Worm (Caenorhabditis elegans): Measurements from ENCODE around the gene F47F2.3.

F47F2.3 gene

DNA sequence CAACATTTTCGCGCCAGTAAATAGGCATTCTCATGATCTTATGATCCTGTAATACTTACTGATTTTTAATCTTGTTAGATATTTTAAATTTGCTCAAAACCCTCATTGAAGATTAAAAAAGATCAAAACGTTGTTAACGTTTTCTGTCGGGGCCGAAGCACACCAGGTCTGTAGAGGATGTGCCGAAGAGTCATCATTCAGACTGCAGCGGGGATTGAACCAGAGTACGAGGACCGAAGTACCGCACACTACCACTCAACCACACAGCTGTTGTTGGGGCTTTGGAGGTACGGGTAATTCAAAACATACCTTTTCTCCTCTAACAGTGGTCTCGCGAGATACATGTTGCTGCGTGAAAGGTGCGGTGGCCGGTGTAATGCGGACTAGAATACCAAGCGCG, 18.8 kb upstream of the F47F2.3 start:
- TF ChIP-seq unc-62 (GFP tag; optimal IDR thresholded peaks at IDR 0.05): no peak

DNA sequence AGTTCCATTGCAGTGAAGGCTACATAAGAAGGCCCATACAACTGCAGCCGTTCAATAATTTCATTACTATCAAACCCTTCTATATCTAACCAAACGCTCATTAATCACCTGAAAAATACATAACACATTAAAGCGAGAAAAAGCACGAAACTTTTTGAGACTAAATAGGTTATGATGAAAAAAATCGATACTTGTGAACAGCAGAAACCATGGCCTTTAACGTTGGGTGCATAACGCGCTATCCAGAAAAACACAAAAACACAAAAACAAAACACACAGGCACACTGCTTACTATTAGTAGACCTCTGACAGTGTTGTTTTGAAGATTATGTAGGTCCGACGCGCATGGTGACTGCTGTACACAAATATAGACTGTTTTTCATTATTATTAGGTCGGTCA, 15.8 kb upstream of the F47F2.3 start, which contains the start of gene T22B2.5:
T22B2.5 (minus strand) TSS at position 101 of the 400 bp plus-strand sequence.
- TF ChIP-seq unc-62 (GFP tag; optimal IDR thresholded peaks at IDR 0.05): no peak

DNA sequence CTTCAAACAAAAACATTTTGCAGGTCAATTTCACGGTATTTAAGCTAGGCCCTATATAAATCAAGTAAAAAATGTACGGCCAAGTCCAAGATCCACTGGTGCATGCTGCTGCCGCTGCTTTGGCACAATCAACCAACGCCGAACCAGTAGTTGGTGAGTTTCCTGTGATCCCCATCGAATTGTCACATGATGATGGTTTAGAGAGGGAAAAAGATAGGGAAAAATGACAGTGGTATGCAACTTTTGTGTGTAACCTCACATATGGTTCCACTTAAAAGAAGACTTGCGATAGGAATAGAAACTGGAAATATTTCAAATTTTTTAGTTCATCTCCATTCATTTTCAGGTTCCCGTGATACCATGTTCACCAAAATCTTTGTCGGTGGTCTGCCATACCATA, 9.1 kb upstream of the F47F2.3 start, which contains the start of gene sup-12:
sup-12 (plus strand) TSS at position 17 of the 400 bp plus-strand sequence.
- no peak for TF ChIP-seq unc-62 (GFP tag; optimal IDR thresholded peaks at IDR 0.05)

DNA sequence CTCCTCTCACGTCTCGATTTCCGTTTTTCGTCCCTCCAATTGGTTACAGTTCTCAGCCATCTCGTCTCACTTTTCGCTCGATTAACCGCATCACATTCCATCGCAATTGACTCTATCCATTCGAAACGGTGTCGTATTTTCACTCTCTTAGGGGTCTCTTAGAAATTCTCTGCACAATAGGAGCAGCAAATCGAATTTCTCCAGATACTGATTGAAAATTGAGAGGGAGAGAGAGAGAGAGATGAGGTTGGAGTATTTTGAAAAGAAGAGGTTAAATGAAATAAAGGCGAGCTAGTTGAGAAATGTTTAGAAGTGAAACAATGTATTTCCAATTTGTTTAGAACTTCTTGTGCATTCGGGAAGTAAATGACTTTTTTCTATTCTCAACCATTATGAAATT, 5.9 kb upstream of the F47F2.3 start:
- no peak for TF ChIP-seq unc-62 (GFP tag; optimal IDR thresholded peaks at IDR 0.05)

DNA sequence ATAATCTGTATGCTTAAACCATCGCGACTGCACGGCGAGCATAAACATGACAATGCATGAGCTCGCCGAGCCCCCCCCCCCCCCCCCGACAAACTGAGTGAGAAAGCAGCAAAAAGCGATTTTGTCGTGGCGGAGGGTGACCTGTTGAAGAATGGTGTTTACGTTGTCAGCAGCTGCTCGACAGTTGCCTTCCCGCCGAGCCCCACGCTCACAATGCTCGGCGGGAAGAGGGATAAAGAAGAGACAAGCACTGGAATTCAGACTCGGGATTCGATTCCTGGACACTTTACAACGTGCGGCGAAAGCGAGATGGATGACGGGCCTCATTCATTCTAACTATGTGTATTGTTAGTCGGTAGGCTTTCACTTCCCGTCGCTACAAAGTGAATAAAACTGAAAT, 5.2 kb upstream of the F47F2.3 start:
- TF ChIP-seq unc-62 (GFP tag; optimal IDR thresholded peaks at IDR 0.05): no peak

DNA sequence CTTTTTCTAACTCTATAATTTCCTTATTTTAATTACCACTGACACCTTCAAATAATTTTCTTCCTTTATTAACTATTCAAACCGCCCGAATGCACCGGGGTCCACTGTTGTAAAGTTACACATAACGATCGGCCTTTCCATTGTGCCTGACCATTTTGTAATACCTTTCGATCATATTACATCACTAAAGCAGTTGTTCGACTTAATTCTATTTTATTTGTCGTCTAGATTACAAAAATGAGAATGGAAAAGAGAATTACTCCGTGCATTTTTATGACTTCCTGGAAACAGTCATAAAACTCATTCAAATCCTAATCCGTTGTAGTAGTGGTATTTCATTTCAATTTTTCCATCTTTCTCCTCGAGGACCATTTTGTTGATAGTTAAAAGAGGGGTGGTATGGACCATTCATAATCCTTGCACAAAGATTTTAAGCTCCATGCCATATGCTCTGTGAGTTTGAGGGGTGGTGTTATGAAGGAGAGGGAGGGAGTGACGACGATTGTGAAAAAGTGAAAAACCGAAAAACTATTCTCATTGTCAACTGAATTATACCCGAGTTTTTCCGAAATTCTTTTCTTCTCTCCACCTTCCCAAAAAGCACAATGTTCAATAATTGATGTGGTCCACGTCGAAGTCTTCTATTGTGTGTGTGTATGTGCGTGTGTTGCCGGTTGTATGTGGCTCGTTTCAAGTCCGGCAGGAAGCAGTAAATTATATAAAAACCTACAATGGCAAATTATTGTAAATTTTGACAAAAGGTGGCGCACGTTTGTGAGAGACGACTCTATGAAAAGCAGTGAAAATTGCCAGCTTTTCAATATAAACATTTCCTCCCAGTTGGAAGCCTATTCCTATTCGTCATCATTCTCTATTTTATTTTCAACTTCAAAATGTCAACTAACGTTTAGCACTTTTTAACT, 3.0 kb upstream of the F47F2.3 start:
- no peak for TF ChIP-seq unc-62 (GFP tag; optimal IDR thresholded peaks at IDR 0.05)

DNA sequence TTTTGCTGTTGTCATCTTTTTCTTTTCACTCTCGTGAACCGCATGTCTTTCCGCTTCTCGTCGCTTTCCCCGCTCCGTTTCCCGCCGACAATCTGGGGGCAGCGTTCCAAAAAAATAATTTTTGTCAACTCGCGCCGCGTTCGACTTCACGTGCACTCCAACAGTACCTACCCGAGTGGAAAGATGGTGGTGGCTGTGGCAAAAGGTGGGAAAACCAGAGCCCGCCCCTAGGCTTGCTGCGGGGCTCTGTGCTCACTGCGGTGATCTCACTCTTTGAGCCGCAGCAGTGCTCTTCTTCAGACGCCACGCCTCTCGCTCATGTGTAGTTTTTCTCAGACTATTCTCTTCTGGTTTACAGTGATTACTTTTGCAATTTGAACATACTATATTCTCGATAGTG, 7.9 kb downstream of the F47F2.3 start:
- no peak for TF ChIP-seq unc-62 (GFP tag; optimal IDR thresholded peaks at IDR 0.05)

DNA sequence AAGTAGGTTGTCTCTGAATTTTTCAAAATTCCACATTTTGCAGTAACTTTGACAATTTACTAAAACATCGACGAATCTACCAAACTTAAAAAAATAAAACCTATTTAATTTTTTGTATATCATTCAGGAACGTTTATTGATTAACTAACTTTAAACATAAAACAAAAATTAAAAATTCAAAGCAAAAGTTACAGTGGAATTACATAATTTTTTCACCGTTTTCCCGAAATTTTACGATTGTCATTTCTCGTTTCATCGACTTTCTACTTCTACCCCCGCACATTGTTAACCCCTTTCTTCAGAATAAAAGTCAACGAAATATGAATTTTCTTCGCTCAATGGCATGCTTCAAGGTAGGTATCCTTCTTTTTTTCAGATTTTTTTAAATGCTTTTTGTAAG, 17.2 kb downstream of the F47F2.3 start, which contains the start of gene F47F2.1:
F47F2.1 (plus strand) TSS at position 301 of the 400 bp plus-strand sequence.
- TF ChIP-seq unc-62 (GFP tag; optimal IDR thresholded peaks at IDR 0.05): no peak

DNA sequence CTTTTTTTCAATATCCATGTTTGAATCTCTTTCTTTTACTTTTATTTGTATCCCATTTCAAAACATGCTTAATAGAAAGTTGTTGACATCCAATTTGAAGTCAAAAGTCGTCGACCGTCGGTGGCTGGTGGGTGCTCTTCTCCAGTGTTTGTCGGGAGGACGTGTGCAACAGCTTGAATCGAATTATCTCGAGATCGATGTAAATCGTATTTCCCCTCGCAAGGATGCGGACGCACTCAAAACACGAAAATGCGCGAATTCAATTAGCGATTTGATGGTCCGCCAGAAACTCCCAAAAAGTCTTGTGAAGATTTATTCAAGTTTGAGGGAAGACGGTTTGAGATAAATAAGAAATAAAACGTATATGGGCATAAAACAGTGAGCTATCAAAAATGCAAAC, 19.8 kb downstream of the F47F2.3 start:
- TF ChIP-seq unc-62 (GFP tag; optimal IDR thresholded peaks at IDR 0.05): no peak

DNA sequence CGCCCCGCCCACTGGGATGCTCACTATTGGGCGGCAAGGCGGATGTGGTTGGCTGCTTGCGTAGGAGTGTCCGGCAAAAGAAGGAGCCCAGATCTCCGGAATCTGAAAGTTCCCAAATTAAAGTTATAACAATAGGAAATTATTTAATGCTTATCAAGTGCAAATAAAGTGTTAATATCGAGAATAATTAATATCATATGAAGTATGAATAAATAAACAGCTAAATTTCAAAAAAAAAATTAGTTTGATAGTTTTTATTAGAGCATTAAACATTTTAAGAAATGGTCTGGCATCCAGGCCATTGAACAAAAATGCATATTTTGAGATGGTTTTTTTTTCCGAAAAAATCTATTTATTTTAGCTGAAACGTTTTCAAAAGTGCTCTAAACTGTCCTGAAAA, 22.0 kb downstream of the F47F2.3 start, which contains the start of gene lim-4:
lim-4 (minus strand) TSS at position 101 of the 400 bp plus-strand sequence.
- no peak for TF ChIP-seq unc-62 (GFP tag; optimal IDR thresholded peaks at IDR 0.05)

DNA sequence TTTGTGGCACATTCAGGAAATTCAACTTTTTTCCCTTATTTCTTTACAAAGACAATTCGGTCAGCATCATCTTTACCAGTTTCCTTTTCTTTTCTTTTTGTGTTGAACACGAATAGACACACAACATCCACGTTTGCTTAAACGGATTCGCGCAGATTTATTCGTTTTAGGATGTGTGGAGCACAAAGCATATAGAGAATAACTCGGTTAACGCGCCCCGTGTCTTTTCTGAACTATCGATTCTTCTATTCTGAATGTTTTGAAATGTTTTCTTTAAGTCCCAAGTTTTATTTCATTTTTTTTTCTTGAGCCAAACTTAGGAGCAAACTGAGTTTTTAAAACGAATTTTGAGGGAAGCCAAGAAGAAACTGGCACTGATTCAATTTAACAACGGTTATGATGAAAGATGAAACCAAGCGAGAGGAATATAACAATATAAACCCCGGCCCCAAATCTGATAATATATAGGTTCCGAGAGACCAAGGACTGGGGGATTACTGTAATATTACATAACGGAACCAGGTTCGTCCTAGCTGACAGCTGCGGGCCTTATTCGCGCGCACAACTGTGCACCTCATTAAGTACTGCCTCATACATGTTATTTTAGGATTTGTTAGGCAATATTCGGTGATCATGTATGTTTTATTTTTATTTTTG, 23.8 kb downstream of the F47F2.3 start:
- TF ChIP-seq unc-62 (GFP tag; optimal IDR thresholded peaks at IDR 0.05): no peak

DNA sequence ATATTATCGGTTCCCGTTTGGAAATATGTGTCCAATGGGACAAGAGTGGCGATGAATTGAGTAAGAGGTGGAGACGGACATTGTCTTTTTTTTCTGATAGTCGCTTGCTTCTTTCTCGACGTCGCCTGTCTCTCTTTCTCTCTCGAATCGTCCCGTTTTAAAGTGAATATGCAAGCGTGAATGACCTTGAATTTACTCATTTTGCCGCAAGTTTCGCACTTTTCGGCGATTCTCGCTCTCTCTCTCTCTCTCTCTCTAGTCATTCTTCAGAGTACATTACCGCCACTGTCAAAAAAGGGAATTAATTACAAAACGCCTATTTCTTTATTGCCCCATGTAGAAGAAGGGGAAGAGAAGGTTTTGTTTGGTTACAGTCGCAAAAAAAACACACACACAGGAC, 27.7 kb downstream of the F47F2.3 start:
- TF ChIP-seq unc-62 (GFP tag; optimal IDR thresholded peaks at IDR 0.05): no peak

DNA sequence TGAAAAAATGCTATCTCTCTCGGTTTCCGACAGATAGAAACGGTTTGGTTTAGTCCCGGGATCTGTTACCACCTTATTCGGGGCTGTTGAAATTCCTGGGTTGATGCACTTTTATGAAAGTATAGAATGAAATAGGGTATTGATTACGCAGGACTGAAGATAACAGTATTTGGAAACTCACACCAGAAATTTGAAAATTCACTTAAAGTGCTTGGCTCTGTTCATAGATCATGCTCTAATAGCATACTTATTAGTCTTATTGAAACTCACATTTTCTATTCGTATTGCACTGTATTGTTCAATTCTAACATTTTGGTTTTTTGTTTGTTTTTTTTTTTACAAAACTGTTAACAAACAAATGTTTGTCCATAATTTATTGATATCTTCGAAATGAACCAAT, 29.3 kb downstream of the F47F2.3 start:
- no peak for TF ChIP-seq unc-62 (GFP tag; optimal IDR thresholded peaks at IDR 0.05)

DNA sequence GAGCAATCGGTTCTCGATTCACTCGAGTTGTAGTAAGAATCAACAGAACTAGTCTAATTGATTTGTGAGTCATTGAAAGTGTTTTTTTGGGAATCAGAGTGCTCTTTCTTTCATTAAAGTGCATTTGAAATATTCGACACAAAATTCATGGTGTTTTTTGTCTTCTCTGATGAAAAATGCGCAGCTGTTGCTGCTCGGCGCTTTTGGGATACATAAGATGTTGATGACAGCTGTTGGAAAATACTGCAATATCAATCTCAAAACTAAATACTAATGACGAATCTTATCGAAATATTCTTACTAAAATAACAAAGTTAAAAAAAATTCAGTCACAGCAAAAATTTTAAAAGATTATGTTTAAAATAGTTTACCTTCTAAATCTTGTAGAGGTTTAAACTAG, 34.2 kb downstream of the F47F2.3 start:
- no peak for TF ChIP-seq unc-62 (GFP tag; optimal IDR thresholded peaks at IDR 0.05)

DNA sequence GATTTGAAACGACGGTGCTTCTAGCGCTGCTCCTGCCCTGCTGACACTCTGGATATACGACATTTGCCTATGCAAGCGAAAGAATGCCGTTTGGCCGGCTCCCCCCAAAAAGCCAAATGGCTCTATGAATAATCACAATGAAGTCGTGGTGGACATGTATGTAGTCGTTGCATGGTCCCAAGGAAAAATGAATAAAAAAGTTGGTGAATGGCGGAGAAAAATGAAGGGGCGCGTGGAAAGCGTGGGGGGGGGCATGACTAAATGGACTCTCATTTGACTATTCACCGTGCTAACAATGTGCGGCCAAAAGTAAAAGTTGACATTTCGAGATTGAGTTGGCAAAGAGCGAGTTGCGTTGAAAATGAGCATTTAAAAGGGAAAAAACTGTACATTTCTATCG, 36.0 kb downstream of the F47F2.3 start:
- TF ChIP-seq unc-62 (GFP tag; optimal IDR thresholded peaks at IDR 0.05): no peak

DNA sequence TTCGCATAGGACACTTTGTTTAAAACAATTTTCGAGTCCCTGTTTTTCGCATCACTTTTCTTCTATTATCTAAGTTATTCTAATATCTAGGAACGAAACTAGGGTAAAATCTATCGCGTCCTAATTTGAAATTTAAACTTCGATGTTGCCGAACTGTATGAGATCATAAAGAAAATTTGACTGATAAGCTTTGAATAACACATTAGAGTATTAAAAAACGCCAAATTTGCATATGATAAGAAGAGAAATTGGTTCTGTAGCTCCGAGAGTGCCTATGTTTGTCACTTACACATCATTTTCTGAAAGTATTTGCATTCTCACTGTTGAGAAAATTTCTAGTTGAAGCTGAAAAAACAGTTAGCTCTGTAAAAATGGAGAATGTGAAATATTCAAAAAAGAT, 37.1 kb downstream of the F47F2.3 start:
- TF ChIP-seq unc-62 (GFP tag; optimal IDR thresholded peaks at IDR 0.05): no peak

DNA sequence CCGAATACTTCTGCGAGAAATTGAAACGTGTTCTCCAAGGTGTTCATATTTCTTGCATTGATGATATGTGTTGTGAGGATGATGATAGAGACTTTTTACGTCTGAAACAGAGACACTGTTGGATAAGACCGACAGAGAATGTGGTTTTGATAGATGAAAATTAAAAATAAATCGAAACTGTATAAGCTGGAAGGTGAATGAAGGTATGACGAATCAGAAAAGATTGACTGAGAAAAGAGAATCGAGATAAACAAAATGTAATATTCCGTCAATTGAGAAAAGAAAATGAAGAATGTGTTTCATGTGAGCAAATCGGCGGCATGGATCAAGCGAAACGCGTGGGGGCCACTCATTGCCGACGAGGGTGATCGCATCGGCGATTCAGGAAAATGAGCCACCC, 37.8 kb downstream of the F47F2.3 start, which contains the start of gene ceh-18:
ceh-18 (minus strand) TSS at position 101 of the 400 bp plus-strand sequence.
- no peak for TF ChIP-seq unc-62 (GFP tag; optimal IDR thresholded peaks at IDR 0.05)
